Worm (Caenorhabditis elegans): ENCODE measurements around the gene tag-325.

tag-325 gene

DNA sequence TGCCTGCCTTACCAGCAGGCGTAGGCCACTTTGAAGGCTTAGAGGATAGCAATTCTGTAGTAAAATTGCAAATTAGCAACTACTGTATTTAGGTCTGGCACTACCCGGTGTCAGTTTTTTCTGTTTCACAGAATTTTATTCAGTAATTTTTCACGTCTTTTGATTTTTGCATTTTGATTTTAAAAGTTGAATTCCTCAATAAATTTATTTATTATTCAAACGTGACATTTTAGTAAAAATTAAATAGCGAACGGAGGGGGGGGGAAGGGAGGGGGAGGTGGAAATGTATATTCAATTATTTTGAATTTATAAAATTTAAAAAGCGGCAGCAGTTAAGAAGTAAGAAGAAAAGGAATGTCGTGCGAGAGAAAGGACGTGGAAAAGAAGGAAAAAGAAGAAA, 20.6 kb downstream of the tag-325 start, which contains the start of gene F26A1.4:
Gene F26A1.4 (plus strand): TSS at position 301 of the 400 bp plus-strand sequence.
- TF ChIP-seq elt-1 (tag; optimal IDR thresholded peaks at IDR 0.05), result no peak
- no peak for TF ChIP-seq ama-1 (optimal IDR thresholded peaks at IDR 0.05)
- no peak for TF ChIP-seq ZK546.5 (tag; optimal IDR thresholded peaks at IDR 0.05)
- no peak for TF ChIP-seq aly-2 (tag; optimal IDR thresholded peaks at IDR 0.05)
- no peak for TF ChIP-seq nhr-11 (tag; optimal IDR thresholded peaks at IDR 0.05)
- no peak for TF ChIP-seq nhr-77 (tag; optimal IDR thresholded peaks at IDR 0.05)
- TF ChIP-seq lsy-12 (tag; optimal IDR thresholded peaks at IDR 0.05), result no peak
- no peak for TF ChIP-seq ztf-11 (tag; optimal IDR thresholded peaks at IDR 0.05)
- no peak for TF ChIP-seq ceh-16 (tag; optimal IDR thresholded peaks at IDR 0.05)
- no peak for TF ChIP-seq unc-62 (GFP tag; optimal IDR thresholded peaks at IDR 0.05)
- TF ChIP-seq tbx-2 (tag; optimal IDR thresholded peaks at IDR 0.05), result no peak
- TF ChIP-seq fkh-2 (tag; optimal IDR thresholded peaks at IDR 0.05), result no peak
- no peak for TF ChIP-seq mdl-1 (tag; optimal IDR thresholded peaks at IDR 0.05)

DNA sequence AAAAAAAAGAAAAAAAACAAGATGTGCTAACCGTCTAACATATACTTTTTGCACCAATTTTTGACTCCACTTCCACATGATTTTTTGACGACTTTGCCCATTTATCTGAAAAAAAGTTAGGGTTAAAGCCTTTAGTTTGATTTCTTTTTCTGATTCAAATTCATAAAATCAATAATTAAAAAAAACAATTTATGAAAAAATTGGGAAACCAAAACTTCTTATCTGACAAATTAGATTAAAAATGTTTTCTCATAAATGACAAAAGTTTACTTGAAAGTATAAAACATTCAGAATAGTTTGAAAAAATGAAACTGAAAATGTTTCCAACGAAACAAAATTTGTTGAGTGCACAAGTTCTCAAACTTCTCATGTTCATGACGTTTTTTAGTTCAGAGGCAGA, 23.2 kb downstream of the tag-325 start, which contains the start of gene F26A1.7:
Gene F26A1.7 (minus strand): TSS at position 101 of the 400 bp plus-strand sequence.
- TF ChIP-seq egl-5 (tag; optimal IDR thresholded peaks at IDR 0.05), result no peak
- no peak for TF ChIP-seq tbx-2 (tag; optimal IDR thresholded peaks at IDR 0.05)
- no peak for TF ChIP-seq nhr-12 (tag; optimal IDR thresholded peaks at IDR 0.05)

DNA sequence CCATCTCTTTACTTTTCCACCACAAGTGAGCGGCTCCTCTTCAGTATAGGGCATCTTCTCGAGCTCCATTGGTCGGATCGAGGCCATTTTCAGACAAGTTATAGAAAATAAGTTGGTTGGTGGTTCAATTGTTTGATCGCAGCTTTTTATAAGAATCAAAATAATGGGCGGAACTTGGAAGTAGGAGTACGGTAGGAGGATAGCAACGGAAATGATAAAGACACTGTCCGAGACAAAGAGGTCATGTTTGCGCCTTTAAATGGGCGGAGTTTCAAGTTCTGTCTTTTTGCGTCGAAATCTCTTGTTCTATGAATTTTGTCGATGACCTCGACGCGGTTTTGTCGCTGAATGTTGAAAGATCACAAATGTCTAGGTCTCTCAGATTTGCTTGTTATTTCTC, 25.5 kb downstream of the tag-325 start, which contains the start of gene F26A1.8:
Gene F26A1.8 (minus strand): TSS at position 101 of the 400 bp plus-strand sequence.
- TF ChIP-seq elt-1 (tag; optimal IDR thresholded peaks at IDR 0.05), result no peak
- TF ChIP-seq eor-1 (tag; optimal IDR thresholded peaks at IDR 0.05), result no peak
- no peak for TF ChIP-seq sea-2 (GFP tag; optimal IDR thresholded peaks at IDR 0.05)
- no peak for TF ChIP-seq nhr-25 (tag; optimal IDR thresholded peaks at IDR 0.05)
- no peak for TF ChIP-seq nhr-23 (tag; optimal IDR thresholded peaks at IDR 0.05)
- no peak for TF ChIP-seq zag-1 (tag; optimal IDR thresholded peaks at IDR 0.05)
- TF ChIP-seq nhr-77 (tag; optimal IDR thresholded peaks at IDR 0.05), result no peak

DNA sequence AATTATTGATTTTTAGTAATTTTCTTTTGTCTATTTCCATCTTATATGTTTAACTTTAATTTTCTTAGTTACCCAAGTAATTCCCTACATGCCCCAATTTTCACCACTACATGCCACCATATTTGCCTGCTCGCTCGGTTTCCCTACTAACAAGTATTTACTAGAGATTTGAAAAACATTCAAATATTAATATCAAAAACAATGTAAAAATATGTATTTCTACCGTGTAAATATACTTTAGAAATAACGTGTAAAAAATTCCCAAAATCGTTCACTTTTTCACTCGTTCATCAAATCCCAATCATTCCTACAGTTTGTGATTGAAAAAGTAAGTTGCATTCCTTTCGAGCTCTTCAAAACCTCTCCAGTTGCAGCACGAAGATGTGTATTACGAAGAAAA, 30.0 kb downstream of the tag-325 start, which contains the start of gene F26A1.3:
Gene F26A1.3 (plus strand): TSS at position 301 of the 400 bp plus-strand sequence.
- TF ChIP-seq elt-1 (tag; optimal IDR thresholded peaks at IDR 0.05), result no peak

DNA sequence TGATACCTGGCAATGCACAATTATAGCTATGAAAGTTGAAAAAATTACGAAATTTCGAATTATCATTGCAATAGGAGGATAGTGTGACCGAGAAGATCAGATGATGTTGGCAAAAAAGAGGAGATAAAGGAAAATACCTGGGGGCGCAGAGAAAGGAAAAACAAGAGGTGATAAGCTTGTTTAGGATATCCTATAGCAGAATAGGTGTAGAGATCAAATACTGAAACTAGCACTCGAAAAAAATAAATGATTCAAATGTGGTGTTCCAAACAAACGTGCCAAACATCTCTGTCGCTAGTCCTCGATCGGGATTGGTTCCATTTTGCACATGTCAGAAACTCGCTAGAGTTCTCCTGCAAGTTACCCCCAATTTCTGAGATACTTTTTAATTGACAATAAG, 32.8 kb downstream of the tag-325 start, which contains the start of gene F26A1.9:
Gene F26A1.9 (minus strand): TSS at position 101 of the 400 bp plus-strand sequence.
- TF ChIP-seq fkh-2 (tag; optimal IDR thresholded peaks at IDR 0.05), result no peak
- TF ChIP-seq pha-4 (tag; optimal IDR thresholded peaks at IDR 0.05), result no peak
- TF ChIP-seq skn-1 (tag; optimal IDR thresholded peaks at IDR 0.05), result no peak
- no peak for TF ChIP-seq nhr-12 (tag; optimal IDR thresholded peaks at IDR 0.05)

DNA sequence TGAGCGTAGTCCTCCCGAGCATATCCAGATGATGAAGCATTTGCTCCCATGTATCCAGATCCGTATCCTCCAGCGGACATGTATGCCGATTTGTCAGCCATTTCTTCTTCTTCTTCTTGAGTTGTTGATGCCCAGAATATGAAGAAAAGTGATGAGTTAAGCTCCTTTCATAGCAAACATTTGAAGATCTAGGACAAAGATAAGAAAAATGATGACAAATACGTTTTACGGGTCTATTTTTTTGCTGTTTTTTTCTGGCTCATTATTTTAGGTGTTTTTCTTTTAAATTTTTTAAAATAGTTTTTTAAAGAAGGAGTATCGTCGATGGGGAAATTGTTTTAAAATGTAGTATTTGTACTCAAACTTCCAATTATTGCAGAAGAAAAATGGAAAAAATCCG, 33.6 kb downstream of the tag-325 start, which contains the start of gene nspd-9:
Gene nspd-9 (minus strand): TSS at position 101 of the 400 bp plus-strand sequence.
- TF ChIP-seq mdl-1 (tag; optimal IDR thresholded peaks at IDR 0.05), result no peak
- TF ChIP-seq skn-1 (tag; optimal IDR thresholded peaks at IDR 0.05), result no peak
- no peak for TF ChIP-seq nhr-43 (tag; optimal IDR thresholded peaks at IDR 0.05; ENCODE audit: poor library complexity, severe bottlenecking)
- no peak for TF ChIP-seq daf-12 (tag; optimal IDR thresholded peaks at IDR 0.05)
- TF ChIP-seq elt-2 (tag; optimal IDR thresholded peaks at IDR 0.05), result no peak
- no peak for TF ChIP-seq egl-5 (tag; optimal IDR thresholded peaks at IDR 0.05)
- TF ChIP-seq pqm-1 (tag; optimal IDR thresholded peaks at IDR 0.05), result no peak
- TF ChIP-seq nhr-25 (tag; optimal IDR thresholded peaks at IDR 0.05), result no peak
- TF ChIP-seq nhr-76 (tag; optimal IDR thresholded peaks at IDR 0.05), result no peak
- no peak for TF ChIP-seq nhr-12 (tag; optimal IDR thresholded peaks at IDR 0.05)
- no peak for TF ChIP-seq ztf-4 (tag; optimal IDR thresholded peaks at IDR 0.05)
- TF ChIP-seq nhr-11 (tag; optimal IDR thresholded peaks at IDR 0.05), result no peak
- no peak for TF ChIP-seq aly-2 (tag; optimal IDR thresholded peaks at IDR 0.05)
- TF ChIP-seq fkh-2 (tag; optimal IDR thresholded peaks at IDR 0.05), result no peak
- no peak for TF ChIP-seq mml-1 (tag; optimal IDR thresholded peaks at IDR 0.05)
- TF ChIP-seq nfya-1 (tag; optimal IDR thresholded peaks at IDR 0.05; ENCODE audit: insufficient read depth), result no peak
- TF ChIP-seq R02D3.7 (tag; optimal IDR thresholded peaks at IDR 0.05), result no peak
- no peak for TF ChIP-seq sea-2 (GFP tag; optimal IDR thresholded peaks at IDR 0.05)
- TF ChIP-seq nhr-77 (tag; optimal IDR thresholded peaks at IDR 0.05), result no peak
- no peak for TF ChIP-seq nhr-28 (tag; optimal IDR thresholded peaks at IDR 0.05)

Data from whole organism, L3 larva.